Worm (Caenorhabditis elegans) whole organism, dauer: ENCODE measurements around the gene F57G12.1.

Source experiments
- unc-62 ChIP-seq: sonication (generic microtip); optimal IDR thresholded peaks from 2 replicates; lab custom pipeline; 2017; ENCODE audit warnings: missing biosample characterization, missing genetic modification reagents, missing genetic modification characterization

Gene F57G12.1

ce11 chrX:12123152-12123551, 48.3 kb downstream of the F57G12.1 start, which contains the start of gene T01H10.11:
TSS of gene T01H10.11 (plus strand) at chrX:12123452.
- no peak for TF ChIP-seq unc-62 (GFP tag; lab: Kevin White, UChicago)

DNA sequence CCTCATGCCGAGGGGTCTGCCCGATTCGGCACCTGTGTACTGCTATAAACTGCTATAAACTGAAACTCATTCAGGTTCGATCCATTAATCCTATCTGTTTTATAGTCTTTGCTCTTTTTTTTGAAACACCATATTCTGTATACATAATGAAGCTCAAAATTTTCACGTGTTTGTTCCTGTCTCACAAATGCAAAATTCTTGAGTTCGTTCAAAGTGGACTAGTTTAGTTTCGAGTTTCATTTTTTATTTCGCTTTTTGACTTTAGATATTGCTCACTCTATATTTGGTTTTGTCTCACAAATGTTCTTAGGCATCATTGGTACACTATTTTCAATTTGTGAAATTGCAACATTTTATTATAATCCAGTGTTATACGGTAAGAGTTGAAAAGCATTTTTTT, 50.2 kb downstream of the F57G12.1 start, which contains the start of gene lgc-17:
TSS of gene lgc-17 (plus strand) at position 301 of the 400 bp plus-strand sequence.
- TF ChIP-seq unc-62 (GFP tag; lab: Kevin White, UChicago) = no peak
